Worm (Caenorhabditis elegans) whole organism, early embryonic: ENCODE results near the gene col-119.

Experiments
- ama-1 ChIP-seq: fragments of 150-350 bp; optimal IDR thresholded peaks from 2 replicates; lab custom pipeline; 2014
- ceh-36 ChIP-seq: sonication (generic microtip); optimal IDR thresholded peaks from 2 replicates; lab custom pipeline; 2016; ENCODE audit warnings: missing genetic modification characterization, inconsistent platforms, missing compliant biosample characterization
- ets-7 ChIP-seq: sonication (generic microtip); optimal IDR thresholded peaks from 2 replicates; lab custom pipeline; 2016; ENCODE audit warnings: missing genotype, missing genetic modification characterization, missing compliant biosample characterization
- flt-1 ChIP-seq: fragments of 200-800 bp; sonication (Bioruptor generic); IDR thresholded peaks from 2 replicates; pipeline ENCODE4 v1.3.6; 2022; ENCODE audit warnings: missing genetic modification characterization, missing compliant biosample characterization
- hmbx-1 ChIP-seq: sonication (generic microtip); optimal IDR thresholded peaks from 2 replicates; lab custom pipeline; 2016; ENCODE audit warnings: mild to moderate bottlenecking, missing genetic modification characterization, missing compliant biosample characterization
- hmg-4 ChIP-seq: fragments of 200-800 bp; sonication (Bioruptor generic); optimal IDR thresholded peaks from 2 replicates; lab custom pipeline; 2018; ENCODE audit warnings: mild to moderate bottlenecking, missing genetic modification characterization, missing compliant biosample characterization
- scrt-1 ChIP-seq: fragments of 200-800 bp; sonication (Bioruptor generic); IDR thresholded peaks from 2 replicates; pipeline ENCODE4 v1.3.6; 2022; ENCODE audit warnings: missing genetic modification characterization, missing compliant biosample characterization
- tbx-37 ChIP-seq: fragments of 200-800 bp; sonication (Bioruptor generic); conservative IDR thresholded peaks from 2 replicates; pipeline ENCODE4 v1.3.6; 2022; ENCODE audit warnings: missing genetic modification reagents, missing genetic modification characterization, missing compliant biosample characterization
- tra-4 ChIP-seq: sonication (generic microtip); optimal IDR thresholded peaks from 2 replicates; lab custom pipeline; 2017; ENCODE audit warnings: missing genetic modification characterization, missing compliant biosample characterization

ce11 chrIV:8965883-8966282, 13.7 kb downstream of the col-119 start, which contains the start of gene C53B4.2:
- no peak for TF ChIP-seq ama-1 (lab: Kevin White, UChicago)
- no peak for TF ChIP-seq flt-1 (GFP tag; lab: Robert Waterston, UW)
- TF ChIP-seq ceh-36 (tag; lab: Kevin White, UChicago) = no peak
- no peak for TF ChIP-seq hmbx-1
- no peak for TF ChIP-seq scrt-1 (GFP tag; lab: Robert Waterston, UW)
- no peak for TF ChIP-seq ets-7
- TF ChIP-seq tra-4 (tag; lab: Kevin White, UChicago) = no peak
- no peak for TF ChIP-seq hmg-4 (GFP tag; lab: Kevin White, UChicago)
- no peak for TF ChIP-seq tbx-37 (GFP tag; lab: Robert Waterston, UW)
